Worm (Caenorhabditis elegans): ENCODE data around the gene math-10.

The math-10 gene

DNA sequence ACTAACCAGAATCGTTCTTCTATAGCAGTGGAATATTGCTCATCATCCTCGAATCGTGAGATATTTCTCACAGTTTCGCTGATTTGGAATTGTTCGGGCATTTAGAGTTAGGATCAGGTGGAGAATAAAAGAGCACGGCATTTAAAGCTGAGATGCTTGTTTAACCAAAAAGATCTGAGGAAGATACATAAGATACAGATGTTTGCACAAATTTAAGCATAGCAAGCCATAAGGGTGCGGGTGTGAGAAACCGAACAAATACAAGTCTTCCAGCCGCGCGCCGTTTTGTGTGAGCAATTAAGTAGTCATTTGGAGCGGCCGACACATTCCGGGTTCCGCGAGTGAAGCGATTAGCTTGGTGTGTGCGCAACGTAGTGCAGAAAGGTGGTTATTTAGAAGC lies 15.0 kb downstream of the math-10 start, which contains the start of gene math-7:
Gene math-7, minus strand, starts transcription at position 101 of the 400 bp plus-strand sequence.
- no peak for TF ChIP-seq arid-1 (GFP tag; conservative IDR thresholded peaks at IDR 0.05)
- TF ChIP-seq mdl-1 (tag; optimal IDR thresholded peaks at IDR 0.05), result no peak
- TF ChIP-seq T20F7.1 (GFP tag; optimal IDR thresholded peaks at IDR 0.05), result no peak
- no peak for TF ChIP-seq T26A8.4 (GFP tag; IDR thresholded peaks at IDR 0.05)
- no peak for TF ChIP-seq daf-19 (GFP tag; conservative IDR thresholded peaks at IDR 0.05)
- TF ChIP-seq R02D3.7 (tag; optimal IDR thresholded peaks at IDR 0.05), result no peak

DNA sequence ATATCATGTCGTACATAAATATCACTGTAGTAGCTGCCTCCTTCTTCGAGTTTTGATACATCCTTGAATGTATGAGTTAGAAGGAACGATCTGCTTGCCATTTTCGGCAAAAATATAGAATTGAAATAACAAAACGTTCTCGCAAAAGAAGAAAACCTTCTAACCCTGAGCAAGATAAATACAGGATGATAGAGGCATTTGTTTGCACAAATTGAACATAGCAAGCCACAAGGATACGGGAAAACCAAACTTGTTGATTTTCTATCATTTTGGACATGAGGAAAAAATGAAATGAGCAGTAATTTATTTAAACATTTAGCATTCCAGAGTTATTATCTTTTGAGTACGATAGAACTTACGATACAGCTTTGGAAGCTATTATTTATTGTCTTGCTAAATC lies 17.7 kb downstream of the math-10 start, which contains the start of gene math-8:
Gene math-8, minus strand, starts transcription at position 101 of the 400 bp plus-strand sequence.
- TF ChIP-seq lin-15B (tag; optimal IDR thresholded peaks at IDR 0.05) (no peak), F44E2.7 (GFP tag; IDR thresholded peaks at IDR 0.05) (no peak), ZK546.5 (tag; optimal IDR thresholded peaks at IDR 0.05) (no peak), nhr-10 (tag; optimal IDR thresholded peaks at IDR 0.05) (no peak), ceh-32 (tag; optimal IDR thresholded peaks at IDR 0.05; ENCODE audit: poor library complexity) (no peak), mdl-1 (tag; optimal IDR thresholded peaks at IDR 0.05) (no peak), nhr-102 (tag; optimal IDR thresholded peaks at IDR 0.05) (no peak), nhr-77 (tag; optimal IDR thresholded peaks at IDR 0.05) (no peak), nhr-25 (tag; optimal IDR thresholded peaks at IDR 0.05; ENCODE audit: borderline replicate concordance, insufficient read depth) (no peak), nhr-28 (tag; optimal IDR thresholded peaks at IDR 0.05) (no peak), ceh-20 (GFP tag; IDR thresholded peaks at IDR 0.05) (no peak), dve-1 (tag; optimal IDR thresholded peaks at IDR 0.05; ENCODE audit: insufficient read depth) (no peak)

DNA sequence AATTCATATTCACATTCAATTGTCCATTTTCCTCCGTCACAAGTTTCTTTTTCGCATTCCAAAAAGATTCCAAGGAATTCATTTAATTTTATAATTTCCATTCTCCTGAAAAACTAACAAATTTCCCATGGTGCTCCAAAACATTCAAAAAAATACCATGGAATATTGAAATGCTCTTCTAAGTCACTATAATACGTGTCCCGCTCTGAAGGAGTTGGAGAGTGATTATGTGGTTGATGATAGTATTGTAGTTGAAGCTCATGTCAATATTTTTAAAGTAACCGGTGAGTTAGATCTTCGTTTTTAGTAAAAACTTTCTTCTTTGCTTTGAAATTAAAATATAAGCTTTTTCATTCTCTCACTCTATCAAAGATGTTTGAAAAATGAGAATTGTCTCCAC lies 19.3 kb downstream of the math-10 start, which contains the start of gene math-9:
Gene math-9, minus strand, starts transcription at position 101 of the 400 bp plus-strand sequence.
- TF ChIP-seq unc-62 (GFP tag; optimal IDR thresholded peaks at IDR 0.05 in 1 of 2) (no peak), unc-62 (tag; optimal IDR thresholded peaks at IDR 0.05) (no peak)

DNA sequence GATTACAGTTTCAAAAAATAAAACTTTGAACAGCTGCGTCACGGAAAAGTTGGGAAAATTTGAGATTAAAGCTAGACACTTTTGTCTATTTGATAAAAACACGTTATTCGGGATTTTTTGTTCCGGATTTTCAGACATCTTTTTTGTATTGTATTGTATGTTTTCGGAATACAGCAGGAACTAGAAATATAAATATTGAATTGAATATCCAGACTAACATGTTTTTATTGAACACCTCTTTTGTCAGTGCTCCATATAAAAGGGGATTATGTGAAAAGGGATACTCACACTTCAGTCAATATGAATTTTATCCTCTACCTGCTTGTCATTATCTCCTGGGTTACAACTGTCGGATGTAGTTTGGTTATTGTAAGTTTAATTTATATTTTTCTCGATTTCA lies 22.6 kb downstream of the math-10 start, which contains the start of gene C16C4.1:
Gene C16C4.1, plus strand, starts transcription at position 301 of the 400 bp plus-strand sequence.
- no peak for TF ChIP-seq vab-7 (GFP tag; IDR thresholded peaks at IDR 0.05)
- no peak for TF ChIP-seq ama-1 (optimal IDR thresholded peaks at IDR 0.05)
- TF ChIP-seq ceh-44 (GFP tag; IDR thresholded peaks at IDR 0.05), result no peak
- no peak for TF ChIP-seq ztf-11 (tag; optimal IDR thresholded peaks at IDR 0.05)
- no peak for TF ChIP-seq nhr-48 (tag; optimal IDR thresholded peaks at IDR 0.05)
- no peak for TF ChIP-seq snpc-4 (tag; optimal IDR thresholded peaks at IDR 0.05)
- no peak for TF ChIP-seq F26F4.8 (GFP tag; conservative IDR thresholded peaks at IDR 0.05)
- TF ChIP-seq F44E2.7 (GFP tag; IDR thresholded peaks at IDR 0.05), result no peak
- TF ChIP-seq F37D6.2 (tag; optimal IDR thresholded peaks at IDR 0.05), result no peak
- no peak for TF ChIP-seq nhr-11 (tag; optimal IDR thresholded peaks at IDR 0.05)
- TF ChIP-seq rbr-2 (tag; optimal IDR thresholded peaks at IDR 0.05), result no peak
- no peak for TF ChIP-seq daf-19 (GFP tag; conservative IDR thresholded peaks at IDR 0.05)
- TF ChIP-seq dve-1 (tag; optimal IDR thresholded peaks at IDR 0.05; ENCODE audit: insufficient read depth), result no peak
- TF ChIP-seq mdt-29 (GFP tag; IDR thresholded peaks at IDR 0.05), result no peak
- no peak for TF ChIP-seq mep-1 (tag; optimal IDR thresholded peaks at IDR 0.05)

DNA sequence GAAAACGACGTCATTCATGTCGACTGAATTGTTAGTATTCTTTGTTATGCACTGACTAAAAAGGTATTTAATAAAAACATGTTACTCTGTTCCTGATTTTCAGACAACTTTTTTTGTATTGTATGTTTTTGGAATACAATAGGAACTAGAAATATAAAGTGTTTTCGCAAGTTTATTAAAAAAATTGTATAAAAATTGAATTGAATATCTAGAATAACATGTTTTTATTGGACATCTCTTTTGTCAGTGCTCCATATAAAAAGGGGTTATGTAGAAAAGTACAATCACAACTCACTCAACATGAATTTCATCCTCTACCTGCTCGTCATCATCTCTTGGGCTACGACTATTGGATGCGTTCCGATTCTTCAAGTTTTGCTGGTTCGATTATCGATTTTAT lies 23.9 kb downstream of the math-10 start, which contains the start of gene C46F9.5:
Gene C46F9.5, plus strand, starts transcription at position 301 of the 400 bp plus-strand sequence.
- TF ChIP-seq F10B5.3 (tag; optimal IDR thresholded peaks at IDR 0.05) (no peak), ceh-82 (tag; optimal IDR thresholded peaks at IDR 0.05) (no peak), F44E2.7 (GFP tag; IDR thresholded peaks at IDR 0.05) (no peak), dmd-9 (GFP tag; IDR thresholded peaks at IDR 0.05) (no peak), saeg-2 (GFP tag; IDR thresholded peaks at IDR 0.05) (no peak), F26F4.8 (GFP tag; conservative IDR thresholded peaks at IDR 0.05) (no peak), Y75B8A.6 (GFP tag; IDR thresholded peaks at IDR 0.05) (no peak), gei-8 (GFP tag; optimal IDR thresholded peaks at IDR 0.05) (no peak), ceh-28 (tag; optimal IDR thresholded peaks at IDR 0.05) (no peak), F49E8.2 (tag; optimal IDR thresholded peaks at IDR 0.05; ENCODE audit: borderline replicate concordance) (no peak), lin-13 (GFP tag; optimal IDR thresholded peaks at IDR 0.05) (no peak)

Data from whole organism, L4 larva.